Worm (Caenorhabditis elegans) whole organism, L4 larva: ENCODE results near the gene ZC8.6.

Experiments used
- D1046.2 ChIP-seq: fragments of 200-800 bp; sonication (Bioruptor generic); IDR thresholded peaks from 2 replicates; pipeline ENCODE4 v1.3.6; 2022; ENCODE audit warnings: missing genetic modification characterization, missing compliant biosample characterization
- aha-1 ChIP-seq: fragments of 150-350 bp; peaks from one replicate; lab custom pipeline; 2014; ENCODE audit warnings: missing biosample characterization, missing genetic modification characterization
- ceh-20 ChIP-seq: fragments of 200-800 bp; sonication (Bioruptor generic); IDR thresholded peaks from 2 replicates; pipeline ENCODE4 v1.3.6; 2022; ENCODE audit warnings: missing genetic modification reagents, missing genetic modification characterization, missing compliant biosample characterization
- dmd-6 ChIP-seq: fragments of 200-800 bp; sonication (Bioruptor generic); IDR thresholded peaks from 2 replicates; pipeline ENCODE4 v1.3.6; 2022; ENCODE audit warnings: missing genetic modification reagents, missing genetic modification characterization, missing compliant biosample characterization
- dmd-9 ChIP-seq: fragments of 200-800 bp; sonication (Bioruptor generic); IDR thresholded peaks from 2 replicates; pipeline ENCODE4 v1.3.6; 2022; ENCODE audit warnings: missing genetic modification reagents, missing genetic modification characterization, missing compliant biosample characterization
- dve-1 ChIP-seq: sonication (generic microtip); optimal IDR thresholded peaks from 2 replicates; lab custom pipeline; 2017; ENCODE audit warnings: antibody characterized with exemption, mild to moderate bottlenecking, missing genetic modification characterization, missing compliant biosample characterization; ENCODE audit not compliant: insufficient read depth
- egl-27 ChIP-seq: sonication (generic microtip); optimal IDR thresholded peaks from 3 replicates; lab custom pipeline; 2017; ENCODE audit warnings: missing biosample characterization, missing genetic modification reagents, missing genetic modification characterization
- egl-43 ChIP-seq: fragments of 200-800 bp; sonication (Bioruptor generic); IDR thresholded peaks from 2 replicates; pipeline ENCODE4 v1.3.6; 2022; ENCODE audit warnings: missing genetic modification reagents, missing genetic modification characterization, missing compliant biosample characterization
- hlh-11 ChIP-seq: fragments of 200-800 bp; sonication (Bioruptor generic); optimal IDR thresholded peaks from 2 replicates; lab custom pipeline; 2018; ENCODE audit warnings: mild to moderate bottlenecking, missing genetic modification characterization, missing compliant biosample characterization
- lin-13 ChIP-seq: fragments of 150-350 bp; optimal IDR thresholded peaks from 2 replicates; lab custom pipeline; 2014; ENCODE audit warnings: missing biosample characterization, missing genetic modification reagents, missing genetic modification characterization
- lin-39 ChIP-seq: fragments of 150-350 bp; optimal IDR thresholded peaks from 2 replicates; lab custom pipeline; 2014; ENCODE audit warnings: missing biosample characterization, missing genetic modification reagents, missing genetic modification characterization
- madf-5 ChIP-seq, 2 experiments: fragments of 200-800 bp; sonication (Bioruptor generic); IDR thresholded peaks; 2 replicates each; pipeline ENCODE4 v1.3.6; 2022; ENCODE audit warnings: missing compliant biosample characterization in 2 of 2, missing genetic modification characterization in 2 of 2
- madf-9 ChIP-seq: fragments of 200-800 bp; sonication (Bioruptor generic); conservative IDR thresholded peaks from 2 replicates; pipeline ENCODE4 v1.3.6; 2022; ENCODE audit warnings: missing genetic modification reagents, missing genetic modification characterization, missing compliant biosample characterization
- mdt-29 ChIP-seq: fragments of 200-800 bp; sonication (Bioruptor generic); IDR thresholded peaks from 2 replicates; pipeline ENCODE4 v1.3.6; 2022; ENCODE audit warnings: missing genetic modification reagents, missing genetic modification characterization, missing compliant biosample characterization
- mes-2 ChIP-seq: sonication (generic microtip); optimal IDR thresholded peaks from 2 replicates; lab custom pipeline; 2016; ENCODE audit warnings: missing genotype, mild to moderate bottlenecking, missing genetic modification characterization, missing compliant biosample characterization; ENCODE audit not compliant: poor library complexity, severe bottlenecking
- nhr-10 ChIP-seq: fragments of 150-350 bp; optimal IDR thresholded peaks from 2 replicates; lab custom pipeline; 2014; ENCODE audit warnings: missing biosample characterization, missing genetic modification characterization
- nhr-11 ChIP-seq: fragments of 150-350 bp; optimal IDR thresholded peaks from 2 replicates; lab custom pipeline; 2014; ENCODE audit warnings: missing biosample characterization, missing genetic modification characterization
- nhr-25 ChIP-seq: sonication (generic microtip); optimal IDR thresholded peaks from 2 replicates; lab custom pipeline; 2017; ENCODE audit warnings: missing genetic modification characterization, mild to moderate bottlenecking, missing compliant biosample characterization, antibody characterized with exemption, moderate library complexity, borderline replicate concordance; ENCODE audit not compliant: insufficient read depth
- nhr-28 ChIP-seq: fragments of 150-350 bp; optimal IDR thresholded peaks from 2 replicates; lab custom pipeline; 2014; ENCODE audit warnings: missing biosample characterization, missing genetic modification characterization
- nhr-77 ChIP-seq: fragments of 150-350 bp; optimal IDR thresholded peaks from 2 replicates; lab custom pipeline; 2014; ENCODE audit warnings: missing biosample characterization, missing genetic modification characterization
- pha-4 ChIP-seq, 2 experiments: fragments of 150-350 bp in 1 of 2; fragments of 200-800 bp in 1 of 2; sonication (Bioruptor generic) in 1 of 2; IDR thresholded peaks in 1 of 2; optimal IDR thresholded peaks in 1 of 2; 2 replicates each; pipeline versions ENCODE4 v1.3.6 to Lab custom; 2014 to 2022; ENCODE audit warnings: missing genetic modification characterization in 2 of 2, missing genetic modification reagents in 2 of 2, missing biosample characterization in 1 of 2, missing compliant biosample characterization in 1 of 2
- php-3 ChIP-seq: fragments of 200-800 bp; sonication (Bioruptor generic); IDR thresholded peaks from 2 replicates; pipeline ENCODE4 v1.3.6; 2022; ENCODE audit warnings: missing genetic modification reagents, missing genetic modification characterization, missing compliant biosample characterization
- saeg-2 ChIP-seq: fragments of 200-800 bp; sonication (Bioruptor generic); IDR thresholded peaks from 2 replicates; pipeline ENCODE4 v1.3.6; 2022; ENCODE audit warnings: missing genetic modification reagents, missing genetic modification characterization, missing compliant biosample characterization
- spr-3 ChIP-seq: fragments of 200-800 bp; sonication (Bioruptor generic); optimal IDR thresholded peaks from 2 replicates; lab custom pipeline; 2018; ENCODE audit warnings: mild to moderate bottlenecking, missing genetic modification characterization, missing compliant biosample characterization
- unc-130 ChIP-seq: sonication (generic microtip); optimal IDR thresholded peaks from 2 replicates; lab custom pipeline; 2016; ENCODE audit warnings: missing genetic modification reagents, missing genetic modification characterization, missing compliant biosample characterization
- unc-62 ChIP-seq, 3 experiments: fragments of 150-350 bp in 1 of 3; sonication (generic microtip); optimal IDR thresholded peaks in 2 of 3; peaks in 1 of 3; 1 replicate in 1 of 3; 2 replicates in 2 of 3; lab custom pipeline; 2014 to 2017; ENCODE audit warnings: missing biosample characterization in 3 of 3, missing genetic modification characterization in 3 of 3, missing genetic modification reagents in 3 of 3, missing genotype in 1 of 3
- vab-7 ChIP-seq: fragments of 200-800 bp; sonication (Bioruptor generic); IDR thresholded peaks from 2 replicates; pipeline ENCODE4 v1.3.6; 2022; ENCODE audit warnings: missing genetic modification reagents, missing genetic modification characterization, missing compliant biosample characterization
- zfp-2 ChIP-seq: sonication (generic microtip); optimal IDR thresholded peaks from 2 replicates; lab custom pipeline; 2016; ENCODE audit warnings: mild to moderate bottlenecking, missing genetic modification characterization, missing compliant biosample characterization
- zfp-3 ChIP-seq: fragments of 200-800 bp; sonication (Bioruptor generic); conservative IDR thresholded peaks from 2 replicates; pipeline ENCODE4 v1.3.6; 2022; ENCODE audit warnings: missing genetic modification reagents, missing genetic modification characterization, missing compliant biosample characterization

The ZC8.6 gene

ce11 chrX:4961681-4962656, 35.4 kb downstream of the ZC8.6 start (continued):
- peak; percentile 24; the same call in 1 of the 2 replicates for TF ChIP-seq dmd-6
- no peak for TF ChIP-seq egl-27 (tag; lab: Kevin White, UChicago)
- TF ChIP-seq hlh-11: peak; percentile 57
- TF ChIP-seq nhr-28 (tag; lab: Kevin White, UChicago): peak; percentile 60
- no peak for TF ChIP-seq madf-5 (GFP tag; IDR thresholded peaks at IDR 0.05; lab: Robert Waterston, UW)
- peak; percentile 40 for TF ChIP-seq nhr-11 (tag; lab: Kevin White, UChicago)
- TF ChIP-seq nhr-77 (tag; lab: Kevin White, UChicago): peak; percentile 47
- TF ChIP-seq madf-9 (GFP tag; lab: Robert Waterston, UW): 0 out of 2 replicates have a peak, but pooled peaks have one; percentile 5
- peak; percentile 99 for TF ChIP-seq aha-1 (tag; lab: Kevin White, UChicago)
- 0 out of 2 replicates have a peak, but pooled peaks have one; percentile 35 for TF ChIP-seq dmd-9 (GFP tag; lab: Robert Waterston, UW)
- peak; percentile 67 for TF ChIP-seq pha-4 (GFP tag; IDR thresholded peaks at IDR 0.05; lab: Robert Waterston, UW)
- no peak for TF ChIP-seq pha-4 (tag; optimal IDR thresholded peaks at IDR 0.05; lab: Kevin White, UChicago)
- TF ChIP-seq ceh-20: peak; percentile 39; the same call in 1 of the 2 replicates
- no peak for TF ChIP-seq vab-7 (GFP tag; lab: Robert Waterston, UW)
- TF ChIP-seq saeg-2 (GFP tag; lab: Robert Waterston, UW): 0 out of 2 replicates have a peak, but pooled peaks have one; percentile 15
- TF ChIP-seq unc-62 (GFP tag; optimal IDR thresholded peaks at IDR 0.05 in 1 of 2; lab: Kevin White, UChicago): peak in 1 of 2 experiments; percentile 85
- no peak for TF ChIP-seq unc-62 (tag; optimal IDR thresholded peaks at IDR 0.05; lab: Kevin White, UChicago)
- peak; percentile 17 for TF ChIP-seq lin-13 (GFP tag; lab: Kevin White, UChicago)
- peak; percentile 46 for TF ChIP-seq dve-1 (tag; lab: Kevin White, UChicago)
- TF ChIP-seq nhr-25 (tag; lab: Kevin White, UChicago): no peak

ce11 chrX:4960910-4961680, 36.3 kb downstream of the ZC8.6 start:
- TF ChIP-seq vab-7 (GFP tag; lab: Robert Waterston, UW): 0 out of 2 replicates have a peak, but pooled peaks have one; percentile 18
- 0 out of 2 replicates have a peak, but pooled peaks have one; percentile 42 for TF ChIP-seq D1046.2
- no peak for TF ChIP-seq nhr-10 (tag; lab: Kevin White, UChicago)
- 0 out of 2 replicates have a peak, but pooled peaks have one; percentile 15 for TF ChIP-seq madf-9 (GFP tag; lab: Robert Waterston, UW)
- TF ChIP-seq egl-27 (tag; lab: Kevin White, UChicago): no peak
- no peak for TF ChIP-seq mdt-29 (GFP tag; lab: Robert Waterston, UW)
- 0 out of 2 replicates have a peak, but pooled peaks have one; percentile 12 for TF ChIP-seq php-3 (GFP tag; lab: Robert Waterston, UW)
- TF ChIP-seq dmd-9 (GFP tag; lab: Robert Waterston, UW): peak; percentile 48; the same call in 1 of the 2 replicates
- no peak for TF ChIP-seq lin-39 (tag; lab: Kevin White, UChicago)
- TF ChIP-seq aha-1 (tag; lab: Kevin White, UChicago): peak; percentile 98
- 0 out of 2 replicates have a peak, but pooled peaks have one; percentile 15 for TF ChIP-seq zfp-3 (GFP tag; lab: Robert Waterston, UW)
- no peak for TF ChIP-seq hlh-11
- TF ChIP-seq zfp-2 (tag; lab: Kevin White, UChicago): no peak
- TF ChIP-seq mes-2 (tag; lab: Kevin White, UChicago): peak; percentile 26
- peak; percentile 26 for TF ChIP-seq spr-3
- TF ChIP-seq unc-130 (GFP tag; lab: Kevin White, UChicago): no peak
- peak in 1 of 2 experiments; percentile 91 for TF ChIP-seq unc-62 (GFP tag; optimal IDR thresholded peaks at IDR 0.05 in 1 of 2; lab: Kevin White, UChicago)
- TF ChIP-seq unc-62 (tag; optimal IDR thresholded peaks at IDR 0.05; lab: Kevin White, UChicago): no peak
- peak; percentile 39 for TF ChIP-seq egl-43 (GFP tag; lab: Robert Waterston, UW)
- no peak for TF ChIP-seq madf-5 (GFP tag; IDR thresholded peaks at IDR 0.05; lab: Robert Waterston, UW)
